Fruit fly (Drosophila melanogaster) whole organism, pupa: ENCODE results near the gene CG13894.

Experiments used
- CG10348 ChIP-seq: fragments of 200-800 bp; sonication (Bioruptor generic); IDR thresholded peaks from 2 replicates; pipeline ENCODE4 v1.3.6; 2022; ENCODE audit warnings: missing biosample characterization, missing genetic modification characterization
- CG12605 ChIP-seq: fragments of 200-800 bp; sonication (Bioruptor generic); IDR thresholded peaks from 2 replicates; pipeline ENCODE4 v1.3.6; 2022; ENCODE audit warnings: missing biosample characterization, missing genetic modification characterization
- CG13204 ChIP-seq: fragments of 200-800 bp; sonication (Bioruptor generic); optimal IDR thresholded peaks from 2 replicates; lab custom pipeline; 2018; ENCODE audit warnings: missing biosample characterization, mild to moderate bottlenecking, missing genetic modification characterization, moderate library complexity
- CG14655 ChIP-seq: fragments of 200-800 bp; sonication (Bioruptor generic); optimal IDR thresholded peaks from 3 replicates; lab custom pipeline; 2017; ENCODE audit warnings: mild to moderate bottlenecking, missing biosample characterization, missing genetic modification reagents, missing genetic modification characterization
- CG15710 ChIP-seq: fragments of 200-800 bp; sonication (Bioruptor generic); optimal IDR thresholded peaks from 2 replicates; lab custom pipeline; 2018; ENCODE audit warnings: missing biosample characterization, mild to moderate bottlenecking, missing genetic modification characterization, moderate library complexity
- CG17806 ChIP-seq: fragments of 200-800 bp; sonication (Bioruptor generic); optimal IDR thresholded peaks from 2 replicates; lab custom pipeline; 2018; ENCODE audit warnings: missing biosample characterization, mild to moderate bottlenecking, missing genetic modification characterization, moderate library complexity
- CG32121 ChIP-seq: fragments of 200-800 bp; sonication (Bioruptor generic); IDR thresholded peaks from 2 replicates; pipeline ENCODE4 v1.3.6; 2022; ENCODE audit warnings: missing biosample characterization, missing genetic modification characterization
- CG34367 ChIP-seq: fragments of 200-800 bp; sonication (Bioruptor generic); optimal IDR thresholded peaks from 2 replicates; lab custom pipeline; 2018; ENCODE audit warnings: missing biosample characterization, mild to moderate bottlenecking, missing genetic modification characterization
- CG4496 ChIP-seq: fragments of 200-800 bp; sonication (Bioruptor generic); IDR thresholded peaks from 3 replicates; pipeline ENCODE4 v1.3.6; 2022; ENCODE audit warnings: missing biosample characterization, missing genetic modification characterization
- CG8159 ChIP-seq: fragments of 200-800 bp; sonication (Bioruptor generic); optimal IDR thresholded peaks from 3 replicates; lab custom pipeline; 2018; ENCODE audit warnings: missing biosample characterization, mild to moderate bottlenecking, missing genetic modification characterization, moderate library complexity
- CG8301 ChIP-seq: fragments of 200-800 bp; sonication (Bioruptor generic); optimal IDR thresholded peaks from 2 replicates; lab custom pipeline; 2018; ENCODE audit warnings: missing biosample characterization, mild to moderate bottlenecking, missing genetic modification characterization
- CG9948 ChIP-seq: fragments of 200-800 bp; sonication (Bioruptor generic); optimal IDR thresholded peaks from 2 replicates; lab custom pipeline; 2018; ENCODE audit warnings: missing biosample characterization, mild to moderate bottlenecking, missing genetic modification characterization, moderate library complexity
- D1 ChIP-seq: fragments of 200-800 bp; sonication (Bioruptor generic); optimal IDR thresholded peaks from 2 replicates; lab custom pipeline; 2018; ENCODE audit warnings: missing biosample characterization, mild to moderate bottlenecking, missing genetic modification characterization, moderate library complexity
- EcR ChIP-seq: fragments of 200-800 bp; sonication (Bioruptor generic); optimal IDR thresholded peaks from 3 replicates; lab custom pipeline; 2019; ENCODE audit warnings: missing biosample characterization, missing genetic modification characterization, mild to moderate bottlenecking, moderate library complexity, missing genetic modification reagents
- Ets98B ChIP-seq: fragments of 200-800 bp; sonication (Bioruptor generic); IDR thresholded peaks from 2 replicates; pipeline ENCODE4 v1.3.6; 2022; ENCODE audit warnings: missing biosample characterization, missing genetic modification characterization
- Pif1A ChIP-seq: fragments of 200-800 bp; sonication (Bioruptor generic); optimal IDR thresholded peaks from 3 replicates; lab custom pipeline; 2016; ENCODE audit warnings: missing biosample characterization, missing genetic modification characterization
- Pif1B ChIP-seq: fragments of 200-800 bp; sonication (Bioruptor generic); optimal IDR thresholded peaks from 3 replicates; lab custom pipeline; 2016; ENCODE audit warnings: missing biosample characterization, missing genetic modification characterization
- Snoo ChIP-seq: fragments of 200-800 bp; sonication (Bioruptor generic); optimal IDR thresholded peaks from 3 replicates; lab custom pipeline; 2017; ENCODE audit warnings: missing biosample characterization, mild to moderate bottlenecking, missing genetic modification characterization, inconsistent platforms
- fd96Ca ChIP-seq: fragments of 200-800 bp; sonication (Bioruptor generic); IDR thresholded peaks from 3 replicates; pipeline ENCODE4 v1.3.6; 2022; ENCODE audit warnings: missing biosample characterization, missing genetic modification characterization
- gl ChIP-seq: fragments of 200-800 bp; sonication (Bioruptor generic); optimal IDR thresholded peaks from 2 replicates; lab custom pipeline; 2018; ENCODE audit warnings: missing biosample characterization, mild to moderate bottlenecking, missing genetic modification characterization
- rn ChIP-seq: fragments of 200-800 bp; sonication (Bioruptor generic); IDR thresholded peaks from 2 replicates; pipeline ENCODE4 v1.3.6; 2022; ENCODE audit warnings: missing biosample characterization, missing genetic modification characterization

Gene CG13894

DNA sequence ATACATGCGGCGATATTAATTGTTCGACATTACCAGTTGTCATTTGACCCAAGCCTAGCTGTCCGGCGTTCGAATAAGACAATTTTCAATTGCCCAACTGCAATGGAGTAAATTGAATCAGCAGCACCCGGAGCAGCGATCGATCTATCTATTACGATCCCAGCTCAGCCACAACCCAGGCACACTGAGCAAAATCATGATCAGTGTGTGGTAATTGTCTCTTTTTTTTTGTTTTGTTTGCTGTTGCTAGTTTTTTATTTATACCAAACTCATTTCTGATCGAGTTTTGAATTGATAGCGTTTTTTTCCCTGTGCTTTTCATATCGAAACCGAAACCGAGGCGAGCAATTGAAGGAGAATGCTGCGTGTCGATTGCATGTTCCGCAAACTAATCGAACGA lies 22.9 kb upstream of the CG13894 start:
- TF ChIP-seq gl (tag; lab: Kevin White, UChicago) (no peak), CG32121 (peak; percentile 31), Ets98B (GFP tag; lab: Robert Waterston, UW) (peak; percentile 44; the same call in 1 of the 2 replicates), CG4496 (GFP tag; lab: Robert Waterston, UW) (0 out of 3 replicates have a peak, but pooled peaks have one; percentile 20), CG8301 (tag; lab: Kevin White, UChicago) (no peak), fd96Ca (GFP tag; lab: Robert Waterston, UW) (0 out of 3 replicates have a peak, but pooled peaks have one; percentile 32), CG12605 (GFP tag; lab: Robert Waterston, UW) (no peak)

- no peak for TF ChIP-seq EcR (GFP tag; lab: Kevin White, UChicago)
- peak; percentile 84 for TF ChIP-seq CG32121
- no peak for TF ChIP-seq CG17806 (tag; lab: Kevin White, UChicago)
- TF ChIP-seq Pif1A (GFP tag; lab: Kevin White, UChicago) = peak; percentile 11
- no peak for TF ChIP-seq CG9948 (tag; lab: Kevin White, UChicago)
- TF ChIP-seq CG34367 (tag; lab: Kevin White, UChicago) = no peak
- TF ChIP-seq D1 (tag; lab: Kevin White, UChicago) = no peak
- TF ChIP-seq CG4496 (GFP tag; lab: Robert Waterston, UW) = peak; percentile 81; the same call in 2 of the 3 replicates
- TF ChIP-seq Snoo = no peak
- TF ChIP-seq CG12605 (GFP tag; lab: Robert Waterston, UW) = peak; percentile 48
- peak; percentile 79 for TF ChIP-seq CG8301 (tag; lab: Kevin White, UChicago)
- peak; percentile 80 for TF ChIP-seq CG14655
- peak; percentile 22; the same call in 1 of the 2 replicates for TF ChIP-seq rn (GFP tag; lab: Robert Waterston, UW)
- TF ChIP-seq CG13204 (GFP tag; lab: Kevin White, UChicago) = no peak
- TF ChIP-seq CG8159 = no peak
- no peak for TF ChIP-seq CG15710 (tag; lab: Kevin White, UChicago)
- TF ChIP-seq fd96Ca (GFP tag; lab: Robert Waterston, UW) = no peak; the same call in none of the 3 replicates
- TF ChIP-seq Pif1B (GFP tag; lab: Kevin White, UChicago) = no peak
- peak; percentile 83 for TF ChIP-seq Ets98B (GFP tag; lab: Robert Waterston, UW)
- TF ChIP-seq CG10348 (GFP tag; lab: Robert Waterston, UW) = no peak
- TF ChIP-seq gl (tag; lab: Kevin White, UChicago) = no peak
These were observed 22.1 kb upstream of the CG13894 start for dm6 chr3L:721026-721425.

DNA sequence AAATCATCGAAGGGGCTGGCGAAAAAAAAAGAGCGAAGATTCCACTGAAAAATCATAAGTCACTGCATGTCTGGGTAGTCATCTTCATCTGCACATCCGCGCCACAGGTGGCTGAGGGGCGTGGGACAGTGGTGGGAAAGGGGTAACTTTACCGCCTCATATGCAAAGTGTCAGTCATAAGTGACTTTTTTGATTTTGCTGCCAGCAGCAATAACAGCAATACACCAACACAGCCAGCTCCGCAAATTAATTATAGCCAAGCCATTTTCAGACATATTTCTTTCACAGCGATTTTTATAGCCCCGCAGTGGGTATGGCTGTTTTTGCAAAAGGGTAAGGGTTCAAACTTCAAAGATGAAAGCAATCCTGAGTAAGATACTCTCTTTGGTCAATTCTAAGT lies 19.4 kb upstream of the CG13894 start:
- TF ChIP-seq CG4496 (GFP tag; lab: Robert Waterston, UW) (peak; percentile 11; the same call in 1 of the 3 replicates), rn (GFP tag; lab: Robert Waterston, UW) (no peak), CG13204 (GFP tag; lab: Kevin White, UChicago) (no peak)

DNA sequence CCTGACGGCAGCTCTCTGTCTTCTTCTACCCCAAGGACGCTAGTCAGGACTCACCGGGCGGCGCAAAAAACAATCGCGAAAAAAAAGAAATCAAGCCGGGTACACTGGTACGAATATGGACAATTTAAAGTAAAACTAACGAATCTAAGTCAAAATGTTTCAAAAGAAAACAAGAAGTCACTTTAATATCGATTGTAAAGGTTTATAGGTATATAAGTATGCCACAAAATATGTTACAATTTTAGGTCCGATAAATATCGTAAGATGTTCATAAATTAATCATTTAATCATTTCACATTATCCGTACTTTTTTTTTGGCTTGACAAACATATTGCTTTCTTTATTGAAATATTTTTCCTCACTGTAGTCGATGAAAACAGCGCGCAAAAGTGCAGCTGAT lies 17.1 kb upstream of the CG13894 start:
- TF ChIP-seq CG13204 (GFP tag; lab: Kevin White, UChicago) (no peak), CG15710 (tag; lab: Kevin White, UChicago) (no peak), CG4496 (GFP tag; lab: Robert Waterston, UW) (no peak), Pif1B (GFP tag; lab: Kevin White, UChicago) (no peak), rn (GFP tag; lab: Robert Waterston, UW) (no peak), CG9948 (tag; lab: Kevin White, UChicago) (no peak), D1 (tag; lab: Kevin White, UChicago) (no peak), CG8301 (tag; lab: Kevin White, UChicago) (no peak), CG17806 (tag; lab: Kevin White, UChicago) (peak; percentile 9), CG10348 (GFP tag; lab: Robert Waterston, UW) (no peak), CG14655 (no peak), EcR (GFP tag; lab: Kevin White, UChicago) (no peak), CG12605 (GFP tag; lab: Robert Waterston, UW) (no peak), Snoo (no peak), gl (tag; lab: Kevin White, UChicago) (no peak), CG8159 (peak; percentile 35), CG34367 (tag; lab: Kevin White, UChicago) (no peak)

dm6 chr3L:711839-712553 lies 13.1 kb upstream of the CG13894 start, which contains the start of gene CG13896:
TSS of gene CG13896 (minus strand) at chr3L:711850.
- TF ChIP-seq CG13204 (GFP tag; lab: Kevin White, UChicago) (peak; percentile 29), CG12605 (GFP tag; lab: Robert Waterston, UW) (peak; percentile 64), fd96Ca (GFP tag; lab: Robert Waterston, UW) (peak; percentile 62; the same call in 1 of the 3 replicates), CG10348 (GFP tag; lab: Robert Waterston, UW) (no peak), rn (GFP tag; lab: Robert Waterston, UW) (no peak; the same call in 1 of the 2 replicates), CG8159 (peak; percentile 67), EcR (GFP tag; lab: Kevin White, UChicago) (no peak), D1 (tag; lab: Kevin White, UChicago) (peak; percentile 40), Pif1B (GFP tag; lab: Kevin White, UChicago) (peak; percentile 63), Ets98B (GFP tag; lab: Robert Waterston, UW) (peak; percentile 47), Snoo (peak; percentile 63), CG15710 (tag; lab: Kevin White, UChicago) (peak; percentile 34), Pif1A (GFP tag; lab: Kevin White, UChicago) (peak; percentile 65), gl (tag; lab: Kevin White, UChicago) (no peak), CG17806 (tag; lab: Kevin White, UChicago) (peak; percentile 62), CG32121 (peak; percentile 71; the same call in 1 of the 2 replicates), CG34367 (tag; lab: Kevin White, UChicago) (peak; percentile 55), CG4496 (GFP tag; lab: Robert Waterston, UW) (peak; percentile 64; the same call in 2 of the 3 replicates), CG8301 (tag; lab: Kevin White, UChicago) (peak; percentile 57), CG9948 (tag; lab: Kevin White, UChicago) (peak; percentile 49), CG14655 (peak; percentile 73)
